Worm (Caenorhabditis elegans) whole organism, L1 larva: ENCODE measurements around the gene F42A10.5.

Source experiments
- C16A3.4 ChIP-seq: fragments of 150-350 bp; optimal IDR thresholded peaks from 2 replicates; lab custom pipeline; 2014; ENCODE audit warnings: missing biosample characterization, missing genetic modification characterization
- ama-1 ChIP-seq: fragments of 150-350 bp; optimal IDR thresholded peaks from 2 replicates; lab custom pipeline; 2014
- dpl-1 ChIP-seq, 3 experiments: fragments of 150-350 bp in 2 of 3; sonication (generic microtip) in 1 of 3; optimal IDR thresholded peaks; 2 replicates each; lab custom pipeline; 2014 to 2017; ENCODE audit warnings: missing biosample characterization in 3 of 3, missing genetic modification characterization in 3 of 3, missing genetic modification reagents in 3 of 3
- efl-3 ChIP-seq: fragments of 200-800 bp; sonication (Bioruptor generic); optimal IDR thresholded peaks from 2 replicates; lab custom pipeline; 2018; ENCODE audit warnings: mild to moderate bottlenecking, missing genetic modification characterization, missing compliant biosample characterization
- lin-39 ChIP-seq: fragments of 150-350 bp; optimal IDR thresholded peaks from 2 replicates; lab custom pipeline; 2014; ENCODE audit warnings: missing biosample characterization, missing genetic modification reagents, missing genetic modification characterization
- nhr-11 ChIP-seq: fragments of 150-350 bp; optimal IDR thresholded peaks from 2 replicates; lab custom pipeline; 2014; ENCODE audit warnings: missing biosample characterization, missing genetic modification characterization
- nhr-12 ChIP-seq: sonication (generic microtip); optimal IDR thresholded peaks from 2 replicates; lab custom pipeline; 2017; ENCODE audit warnings: missing biosample characterization, missing genetic modification characterization
- tlp-1 ChIP-seq: fragments of 150-350 bp; optimal IDR thresholded peaks from 2 replicates; lab custom pipeline; 2014; ENCODE audit warnings: missing biosample characterization, missing genetic modification characterization
- unc-130 ChIP-seq: fragments of 150-350 bp; optimal IDR thresholded peaks from 2 replicates; lab custom pipeline; 2017; ENCODE audit warnings: missing biosample characterization, missing genetic modification characterization, inconsistent platforms
- unc-86 ChIP-seq: sonication (generic microtip); optimal IDR thresholded peaks from 2 replicates; lab custom pipeline; 2016; ENCODE audit warnings: missing genetic modification characterization, missing compliant biosample characterization
- zag-1 ChIP-seq: fragments of 150-350 bp; optimal IDR thresholded peaks from 2 replicates; lab custom pipeline; 2014; ENCODE audit warnings: missing biosample characterization, missing genetic modification characterization

- TF ChIP-seq zag-1 (no peak), tlp-1 (tag; lab: Kevin White, UChicago) (no peak), dpl-1 (GFP tag; optimal IDR thresholded peaks at IDR 0.05; lab: Kevin White, UChicago) (no peak), unc-130 (tag; lab: Kevin White, UChicago) (no peak), nhr-11 (tag; lab: Kevin White, UChicago) (no peak), lin-39 (tag; lab: Kevin White, UChicago) (no peak), efl-3 (no peak), C16A3.4 (tag; lab: Kevin White, UChicago) (no peak), nhr-12 (tag; lab: Kevin White, UChicago) (no peak), unc-86 (tag; lab: Kevin White, UChicago) (no peak), ama-1 (lab: Kevin White, UChicago) (no peak)
Measured at ce11 chrIII:6177631-6178030, 4.4 kb upstream of the F42A10.5 start.
